Worm (Caenorhabditis elegans) whole organism, L4 larva: ENCODE data around the gene ugt-42.
A peak's percentile ranks its signal among the peaks of the same experiment; 100 is the strongest.

ENCODE experiments used
- F10B5.3 ChIP-seq: sonication (generic microtip); optimal IDR thresholded peaks from 2 replicates; lab custom pipeline; 2016; ENCODE audit warnings: mild to moderate bottlenecking, missing genetic modification characterization, missing compliant biosample characterization
- F49E8.2 ChIP-seq: sonication (generic microtip); optimal IDR thresholded peaks from 2 replicates; lab custom pipeline; 2016; ENCODE audit warnings: missing compliant biosample characterization, mild to moderate bottlenecking, missing genetic modification characterization, borderline replicate concordance
- T20F7.1 ChIP-seq: fragments of 200-800 bp; sonication (Bioruptor generic); optimal IDR thresholded peaks from 2 replicates; lab custom pipeline; 2018; ENCODE audit warnings: mild to moderate bottlenecking, missing genetic modification characterization, missing compliant biosample characterization
- Y48G9A.11 ChIP-seq: fragments of 200-800 bp; sonication (Bioruptor generic); IDR thresholded peaks from 2 replicates; pipeline ENCODE4 v1.3.6; 2022; ENCODE audit warnings: missing genetic modification reagents, missing genetic modification characterization, missing compliant biosample characterization
- Y5F2A.4 ChIP-seq: fragments of 200-800 bp; sonication (Bioruptor generic); optimal IDR thresholded peaks from 2 replicates; lab custom pipeline; 2018; ENCODE audit warnings: mild to moderate bottlenecking, missing genetic modification characterization, missing compliant biosample characterization
- Y75B8A.6 ChIP-seq: fragments of 200-800 bp; sonication (Bioruptor generic); IDR thresholded peaks from 2 replicates; pipeline ENCODE4 v1.3.6; 2022; ENCODE audit warnings: missing genetic modification reagents, missing genetic modification characterization, missing compliant biosample characterization
- ZK337.2 ChIP-seq: fragments of 200-800 bp; sonication (Bioruptor generic); IDR thresholded peaks from 2 replicates; pipeline ENCODE4 v1.3.6; 2022; ENCODE audit warnings: missing genetic modification reagents, missing genetic modification characterization, missing compliant biosample characterization
- aha-1 ChIP-seq: fragments of 150-350 bp; peaks from one replicate; lab custom pipeline; 2014; ENCODE audit warnings: missing biosample characterization, missing genetic modification characterization
- aly-2 ChIP-seq: sonication (generic microtip); optimal IDR thresholded peaks from 2 replicates; lab custom pipeline; 2018; ENCODE audit warnings: missing biosample characterization, missing genetic modification characterization
- ama-1 ChIP-seq: fragments of 150-350 bp; optimal IDR thresholded peaks from 2 replicates; lab custom pipeline; 2014; ENCODE audit warnings: inconsistent platforms, mixed read lengths
- ceh-32 ChIP-seq: sonication (generic microtip); optimal IDR thresholded peaks from 2 replicates; lab custom pipeline; 2016; ENCODE audit warnings: mild to moderate bottlenecking, missing genetic modification characterization, missing compliant biosample characterization; ENCODE audit not compliant: poor library complexity
- ceh-62 ChIP-seq: sonication (generic microtip); optimal IDR thresholded peaks from 2 replicates; lab custom pipeline; 2017; ENCODE audit warnings: missing biosample characterization, missing genetic modification characterization
- cey-2 ChIP-seq: sonication (generic microtip); optimal IDR thresholded peaks from 3 replicates; lab custom pipeline; 2017; ENCODE audit warnings: missing genetic modification characterization, mild to moderate bottlenecking, missing compliant biosample characterization, antibody characterized with exemption, borderline replicate concordance; ENCODE audit not compliant: insufficient read depth
- daf-16 ChIP-seq, 3 experiments: sonication (generic microtip); optimal IDR thresholded peaks; 2 replicates each; lab custom pipeline; 2016 to 2017; ENCODE audit warnings: missing genetic modification characterization in 3 of 3, missing genetic modification reagents in 3 of 3, mild to moderate bottlenecking in 2 of 3, missing compliant biosample characterization in 2 of 3, missing biosample characterization in 1 of 3, moderate library complexity in 1 of 3
- dmd-6 ChIP-seq: fragments of 200-800 bp; sonication (Bioruptor generic); IDR thresholded peaks from 2 replicates; pipeline ENCODE4 v1.3.6; 2022; ENCODE audit warnings: missing genetic modification reagents, missing genetic modification characterization, missing compliant biosample characterization
- dmd-9 ChIP-seq: fragments of 200-800 bp; sonication (Bioruptor generic); IDR thresholded peaks from 2 replicates; pipeline ENCODE4 v1.3.6; 2022; ENCODE audit warnings: missing genetic modification reagents, missing genetic modification characterization, missing compliant biosample characterization
- egl-27 ChIP-seq: sonication (generic microtip); optimal IDR thresholded peaks from 3 replicates; lab custom pipeline; 2017; ENCODE audit warnings: missing biosample characterization, missing genetic modification reagents, missing genetic modification characterization
- egl-43 ChIP-seq: fragments of 200-800 bp; sonication (Bioruptor generic); IDR thresholded peaks from 2 replicates; pipeline ENCODE4 v1.3.6; 2022; ENCODE audit warnings: missing genetic modification reagents, missing genetic modification characterization, missing compliant biosample characterization
- fkh-10 ChIP-seq: fragments of 150-350 bp; optimal IDR thresholded peaks from 2 replicates; lab custom pipeline; 2014; ENCODE audit warnings: missing biosample characterization, missing genetic modification reagents, missing genetic modification characterization
- fos-1 ChIP-seq: fragments of 150-350 bp; optimal IDR thresholded peaks from 2 replicates; lab custom pipeline; 2014; ENCODE audit warnings: missing biosample characterization, missing genetic modification characterization
- hlh-30 ChIP-seq: sonication (generic microtip); optimal IDR thresholded peaks from 2 replicates; lab custom pipeline; 2017; ENCODE audit warnings: antibody characterized with exemption, mild to moderate bottlenecking, missing genetic modification characterization, missing compliant biosample characterization; ENCODE audit not compliant: insufficient read depth
- lim-7 ChIP-seq: fragments of 200-800 bp; sonication (Bioruptor generic); IDR thresholded peaks from 2 replicates; pipeline ENCODE4 v1.3.6; 2022; ENCODE audit warnings: missing genetic modification characterization, missing compliant biosample characterization
- lin-13 ChIP-seq: fragments of 150-350 bp; optimal IDR thresholded peaks from 2 replicates; lab custom pipeline; 2014; ENCODE audit warnings: missing biosample characterization, missing genetic modification reagents, missing genetic modification characterization
- lin-29 ChIP-seq: fragments of 200-800 bp; sonication (Bioruptor generic); IDR thresholded peaks from 2 replicates; pipeline ENCODE4 v1.3.6; 2022; ENCODE audit warnings: missing genetic modification reagents, missing genetic modification characterization, missing compliant biosample characterization
- lin-39 ChIP-seq: fragments of 150-350 bp; optimal IDR thresholded peaks from 2 replicates; lab custom pipeline; 2014; ENCODE audit warnings: missing biosample characterization, missing genetic modification reagents, missing genetic modification characterization
- lsy-2 ChIP-seq, 2 experiments: fragments of 150-350 bp in 1 of 2; sonication (generic microtip) in 1 of 2; optimal IDR thresholded peaks; 2 replicates each; lab custom pipeline; 2014 to 2017; ENCODE audit warnings: missing biosample characterization in 2 of 2, missing genetic modification characterization in 2 of 2
- madf-5 ChIP-seq, 2 experiments: fragments of 200-800 bp; sonication (Bioruptor generic); IDR thresholded peaks; 2 replicates each; pipeline ENCODE4 v1.3.6; 2022; ENCODE audit warnings: missing compliant biosample characterization in 2 of 2, missing genetic modification characterization in 2 of 2
- mxl-2 ChIP-seq: fragments of 200-800 bp; sonication (Bioruptor generic); conservative IDR thresholded peaks from 2 replicates; pipeline ENCODE4 v1.3.6; 2022; ENCODE audit warnings: missing genetic modification reagents, missing genetic modification characterization, missing compliant biosample characterization
- nhr-10 ChIP-seq: fragments of 150-350 bp; optimal IDR thresholded peaks from 2 replicates; lab custom pipeline; 2014; ENCODE audit warnings: missing biosample characterization, missing genetic modification characterization
- nhr-11 ChIP-seq: fragments of 150-350 bp; optimal IDR thresholded peaks from 2 replicates; lab custom pipeline; 2014; ENCODE audit warnings: missing biosample characterization, missing genetic modification characterization
- nhr-237 ChIP-seq: sonication (generic microtip); optimal IDR thresholded peaks from 2 replicates; lab custom pipeline; 2017; ENCODE audit warnings: missing biosample characterization, missing genetic modification characterization
- nhr-25 ChIP-seq: sonication (generic microtip); optimal IDR thresholded peaks from 2 replicates; lab custom pipeline; 2017; ENCODE audit warnings: missing genetic modification characterization, mild to moderate bottlenecking, missing compliant biosample characterization, antibody characterized with exemption, moderate library complexity, borderline replicate concordance; ENCODE audit not compliant: insufficient read depth
- nhr-28 ChIP-seq: fragments of 150-350 bp; optimal IDR thresholded peaks from 2 replicates; lab custom pipeline; 2014; ENCODE audit warnings: missing biosample characterization, missing genetic modification characterization
- nhr-41 ChIP-seq: fragments of 200-800 bp; sonication (Bioruptor generic); IDR thresholded peaks from 2 replicates; pipeline ENCODE4 v1.3.6; 2022; ENCODE audit warnings: missing genetic modification reagents, missing genetic modification characterization, missing compliant biosample characterization
- nhr-6 ChIP-seq: fragments of 150-350 bp; optimal IDR thresholded peaks from 2 replicates; lab custom pipeline; 2014; ENCODE audit warnings: missing biosample characterization, missing genetic modification characterization
- rbr-2 ChIP-seq: sonication (generic microtip); optimal IDR thresholded peaks from 2 replicates; lab custom pipeline; 2016; ENCODE audit warnings: missing genotype, missing genetic modification characterization, missing compliant biosample characterization
- saeg-2 ChIP-seq: fragments of 200-800 bp; sonication (Bioruptor generic); IDR thresholded peaks from 2 replicates; pipeline ENCODE4 v1.3.6; 2022; ENCODE audit warnings: missing genetic modification reagents, missing genetic modification characterization, missing compliant biosample characterization
- sdz-12 ChIP-seq: fragments of 200-800 bp; sonication (Bioruptor generic); optimal IDR thresholded peaks from 2 replicates; lab custom pipeline; 2018; ENCODE audit warnings: mild to moderate bottlenecking, missing genetic modification characterization, missing compliant biosample characterization
- set-16 ChIP-seq: fragments of 200-800 bp; sonication (Bioruptor generic); IDR thresholded peaks from 2 replicates; pipeline ENCODE4 v1.3.6; 2022; ENCODE audit warnings: missing genetic modification reagents, missing genetic modification characterization, missing compliant biosample characterization
- skn-1 ChIP-seq: fragments of 150-350 bp; optimal IDR thresholded peaks from 2 replicates; lab custom pipeline; 2014; ENCODE audit warnings: missing biosample characterization, missing genetic modification characterization
- spr-1 ChIP-seq: sonication (generic microtip); optimal IDR thresholded peaks from 2 replicates; lab custom pipeline; 2016; ENCODE audit warnings: mild to moderate bottlenecking, missing genetic modification characterization, missing compliant biosample characterization
- tag-97 ChIP-seq: fragments of 200-800 bp; sonication (Bioruptor generic); IDR thresholded peaks from 2 replicates; pipeline ENCODE4 v1.3.6; 2022; ENCODE audit warnings: missing genetic modification characterization, missing compliant biosample characterization
- unc-62 ChIP-seq, 3 experiments: fragments of 150-350 bp in 1 of 3; sonication (generic microtip); optimal IDR thresholded peaks in 2 of 3; peaks in 1 of 3; 1 replicate in 1 of 3; 2 replicates in 2 of 3; lab custom pipeline; 2014 to 2017; ENCODE audit warnings: missing biosample characterization in 3 of 3, missing genetic modification characterization in 3 of 3, missing genetic modification reagents in 3 of 3, missing genotype in 1 of 3
- zag-1 ChIP-seq: fragments of 150-350 bp; optimal IDR thresholded peaks from 2 replicates; lab custom pipeline; 2014; ENCODE audit warnings: missing biosample characterization, missing genetic modification characterization
- zfp-3 ChIP-seq: fragments of 200-800 bp; sonication (Bioruptor generic); conservative IDR thresholded peaks from 2 replicates; pipeline ENCODE4 v1.3.6; 2022; ENCODE audit warnings: missing genetic modification reagents, missing genetic modification characterization, missing compliant biosample characterization
- zip-2 ChIP-seq: fragments of 150-350 bp; optimal IDR thresholded peaks from 2 replicates; lab custom pipeline; 2014; ENCODE audit warnings: missing biosample characterization, missing genetic modification characterization
- ztf-7 ChIP-seq: fragments of 150-350 bp; optimal IDR thresholded peaks from 2 replicates; lab custom pipeline; 2014; ENCODE audit warnings: missing biosample characterization, missing genetic modification characterization

The ugt-42 gene

DNA sequence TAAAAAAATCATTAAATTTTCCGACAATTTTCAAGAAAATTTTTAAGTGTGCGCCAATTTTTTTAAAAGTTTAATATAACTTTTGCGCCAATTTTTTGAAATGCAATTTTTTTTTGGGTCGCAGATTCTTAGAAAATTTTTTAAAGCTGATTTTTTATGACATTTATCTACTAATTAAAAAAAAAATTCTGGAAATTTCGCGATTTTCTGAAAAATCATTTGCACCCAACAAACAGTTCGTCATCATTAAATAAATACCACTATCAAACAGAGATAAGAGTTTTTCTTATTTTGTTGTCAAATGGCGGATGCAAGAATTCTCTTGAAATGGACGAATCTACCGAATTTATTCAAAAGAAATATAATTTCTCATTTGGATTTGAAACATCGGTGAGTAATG lies 31.7 kb upstream of the ugt-42 start, which contains the start of gene F48G7.13:
TSS of gene F48G7.13 (plus strand) at position 301 of the 400 bp plus-strand sequence.
- TF ChIP-seq dmd-6 (no peak), aha-1 (no peak), hlh-30 (tag; lab: Kevin White, UChicago) (no peak), daf-16 (GFP tag; optimal IDR thresholded peaks at IDR 0.05; lab: Kevin White, UChicago) (no peak), daf-16 (tag; optimal IDR thresholded peaks at IDR 0.05; lab: Kevin White, UChicago) (peak; percentile 55), egl-43 (no peak), lin-39 (tag; lab: Kevin White, UChicago) (no peak)

DNA sequence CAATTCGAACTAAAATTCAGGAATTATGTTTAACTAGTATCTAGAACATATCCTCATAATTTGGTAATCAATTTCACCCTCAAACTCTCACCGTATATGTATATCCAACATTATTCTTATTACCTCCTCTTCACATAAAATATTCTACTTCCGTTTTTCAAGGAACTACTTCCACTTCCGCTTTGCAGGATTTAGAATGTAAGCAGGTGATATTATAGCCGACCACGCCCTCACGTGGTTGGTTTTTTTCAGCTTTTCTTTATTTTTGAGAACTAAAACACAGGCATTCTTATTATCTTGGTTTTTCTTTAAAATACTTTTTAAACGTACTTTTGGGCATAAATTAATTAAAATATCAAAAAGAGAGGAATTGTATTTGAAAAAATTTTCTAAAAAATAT lies 29.1 kb upstream of the ugt-42 start:
- no peak for TF ChIP-seq F49E8.2
- peak; percentile 12 for TF ChIP-seq nhr-11 (tag; lab: Kevin White, UChicago)

- TF ChIP-seq rbr-2 (tag; lab: Kevin White, UChicago) (peak; percentile 84), tag-97 (GFP tag; lab: Robert Waterston, UW) (0 out of 2 replicates have a peak, but pooled peaks have one; percentile 33), ceh-62 (tag; lab: Kevin White, UChicago) (no peak), skn-1 (tag; lab: Kevin White, UChicago) (no peak), nhr-41 (GFP tag; lab: Robert Waterston, UW) (no peak), saeg-2 (GFP tag; lab: Robert Waterston, UW) (no peak), hlh-30 (tag; lab: Kevin White, UChicago) (peak; percentile 79), sdz-12 (GFP tag; lab: Kevin White, UChicago) (no peak), lin-13 (GFP tag; lab: Kevin White, UChicago) (no peak), T20F7.1 (GFP tag; lab: Kevin White, UChicago) (no peak), Y5F2A.4 (GFP tag; lab: Kevin White, UChicago) (no peak), fos-1 (no peak), dmd-9 (no peak), lsy-2 (tag; optimal IDR thresholded peaks at IDR 0.05; lab: Kevin White, UChicago) (peak; percentile 40 to 76), nhr-6 (tag; lab: Kevin White, UChicago) (peak; percentile 30), ZK337.2 (no peak), zip-2 (no peak), ztf-7 (tag; lab: Kevin White, UChicago) (no peak), lin-29 (no peak), cey-2 (tag; lab: Kevin White, UChicago) (no peak), spr-1 (tag; lab: Kevin White, UChicago) (no peak), lim-7 (GFP tag; lab: Robert Waterston, UW) (no peak), Y48G9A.11 (GFP tag; lab: Robert Waterston, UW) (no peak), madf-5 (GFP tag; IDR thresholded peaks at IDR 0.05; lab: Robert Waterston, UW) (no peak), mxl-2 (GFP tag; lab: Robert Waterston, UW) (no peak), set-16 (no peak), F10B5.3 (tag; lab: Kevin White, UChicago) (no peak), fkh-10 (GFP tag; lab: Kevin White, UChicago) (peak; percentile 65), unc-62 (GFP tag; optimal IDR thresholded peaks at IDR 0.05 in 1 of 2; lab: Kevin White, UChicago) (peak in 1 of 2 experiments; percentile 99), unc-62 (tag; optimal IDR thresholded peaks at IDR 0.05; lab: Kevin White, UChicago) (no peak), nhr-237 (no peak), daf-16 (GFP tag; optimal IDR thresholded peaks at IDR 0.05; lab: Kevin White, UChicago) (no peak), daf-16 (tag; optimal IDR thresholded peaks at IDR 0.05; lab: Kevin White, UChicago) (no peak), ama-1 (no peak), aly-2 (tag; lab: Kevin White, UChicago) (no peak), aha-1 (no peak), nhr-28 (tag; lab: Kevin White, UChicago) (peak; percentile 74), nhr-10 (tag; lab: Kevin White, UChicago) (no peak), zag-1 (tag; lab: Kevin White, UChicago) (no peak), ceh-32 (tag; lab: Kevin White, UChicago) (no peak), egl-27 (tag; lab: Kevin White, UChicago) (no peak), nhr-25 (tag; lab: Kevin White, UChicago) (no peak), Y75B8A.6 (GFP tag; lab: Robert Waterston, UW) (no peak), zfp-3 (no peak)
Observed at ce11 chrV:619054-619453, 27.9 kb upstream of the ugt-42 start, which contains the start of gene F48G7.4. F48G7.4 (plus strand) TSS chrV:619453.
